Worm (Caenorhabditis elegans) whole organism, late embryonic: ENCODE results near the gene nhr-120.

Experiments used
- ref-2 ChIP-seq: sonication (generic microtip); optimal IDR thresholded peaks from 2 replicates; lab custom pipeline; 2016; ENCODE audit warnings: missing genetic modification characterization, missing compliant biosample characterization

Gene nhr-120

ce11 chrX:6588495-6588894 is 51.9 kb downstream of the nhr-120 start, which contains the start of gene fbxl-4:
fbxl-4 (plus strand) TSS chrX:6588795.
- TF ChIP-seq ref-2 (tag; lab: Kevin White, UChicago), result no peak
